Worm (Caenorhabditis elegans): ENCODE measurements around the gene T12E12.6.

DNA sequence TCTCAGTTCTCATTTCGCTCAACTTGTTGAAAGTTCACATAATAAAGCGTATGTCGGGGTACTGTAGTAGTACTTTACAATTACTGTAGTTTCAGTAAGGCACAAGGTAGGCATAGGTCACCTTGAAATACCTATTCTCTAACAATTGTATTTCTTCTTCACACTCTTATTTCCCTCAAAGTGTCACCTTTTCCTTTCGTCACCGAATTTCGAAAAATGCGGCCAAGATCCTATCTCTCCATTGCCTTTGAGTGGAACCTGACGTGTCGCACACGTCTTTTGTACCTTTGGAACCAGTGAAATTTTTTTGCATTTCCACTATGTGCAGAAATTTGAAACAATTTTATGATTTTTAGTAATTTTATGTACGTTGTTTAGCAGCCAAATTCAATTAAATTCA is 9.6 kb downstream of the T12E12.6 start:
- TF ChIP-seq ztf-11 (tag; optimal IDR thresholded peaks at IDR 0.05) (no peak), nhr-76 (tag; optimal IDR thresholded peaks at IDR 0.05) (no peak), elt-2 (tag; optimal IDR thresholded peaks at IDR 0.05) (no peak), fos-1 (tag; optimal IDR thresholded peaks at IDR 0.05) (no peak), lir-3 (tag; optimal IDR thresholded peaks at IDR 0.05; ENCODE audit: poor library complexity) (no peak), nhr-77 (tag; optimal IDR thresholded peaks at IDR 0.05) (no peak)

Data from whole organism, L1 larva.